Worm (Caenorhabditis elegans) whole organism, midembryonic: Measurements from ENCODE around the gene W07E11.1.

Experiments
- T22C8.4 ChIP-seq: fragments of 200-800 bp; sonication (Bioruptor generic); IDR thresholded peaks from 2 replicates; pipeline ENCODE4 v1.3.6; 2022; ENCODE audit warnings: missing genetic modification characterization, missing compliant biosample characterization
- cog-1 ChIP-seq: sonication (generic microtip); optimal IDR thresholded peaks from 2 replicates; lab custom pipeline; 2016; ENCODE audit warnings: missing genetic modification characterization, missing compliant biosample characterization
- flt-1 ChIP-seq: fragments of 200-800 bp; sonication (Bioruptor generic); IDR thresholded peaks from 2 replicates; pipeline ENCODE4 v1.3.6; 2022; ENCODE audit warnings: missing genetic modification characterization, missing compliant biosample characterization
- klf-2 ChIP-seq: fragments of 200-800 bp; sonication (Bioruptor generic); conservative IDR thresholded peaks from 2 replicates; pipeline ENCODE4 v1.3.6; 2022; ENCODE audit warnings: missing genetic modification reagents, missing genetic modification characterization, missing compliant biosample characterization
- med-1 ChIP-seq: sonication (generic microtip); optimal IDR thresholded peaks from 2 replicates; lab custom pipeline; 2017; ENCODE audit warnings: missing genetic modification characterization, mild to moderate bottlenecking, missing compliant biosample characterization, antibody characterized with exemption, missing genetic modification reagents; ENCODE audit not compliant: insufficient read depth
- ref-1 ChIP-seq: fragments of 200-800 bp; sonication (Bioruptor generic); conservative IDR thresholded peaks from 2 replicates; pipeline ENCODE4 v1.3.6; 2022; ENCODE audit warnings: missing genetic modification reagents, missing genetic modification characterization, missing compliant biosample characterization
- tab-1 ChIP-seq: fragments of 200-800 bp; sonication (Bioruptor generic); IDR thresholded peaks from 2 replicates; pipeline ENCODE4 v1.3.6; 2022; ENCODE audit warnings: missing genetic modification characterization, missing compliant biosample characterization
- ztf-23 ChIP-seq: fragments of 200-800 bp; sonication (Bioruptor generic); IDR thresholded peaks from 2 replicates; pipeline ENCODE4 v1.3.6; 2022; ENCODE audit warnings: missing genetic modification reagents, missing genetic modification characterization, missing compliant biosample characterization
- ztf-29 ChIP-seq: fragments of 200-800 bp; sonication (Bioruptor generic); IDR thresholded peaks from 2 replicates; pipeline ENCODE4 v1.3.6; 2022; ENCODE audit warnings: missing genetic modification reagents, missing genetic modification characterization, missing compliant biosample characterization

Gene W07E11.1

ce11 chrX:10141264-10141663 lies 56.8 kb downstream of the W07E11.1 start:
- TF ChIP-seq ref-1 (GFP tag; lab: Robert Waterston, UW) (no peak), ztf-29 (GFP tag; lab: Robert Waterston, UW) (no peak)

ce11 chrX:10141963-10142431 lies 57.6 kb downstream of the W07E11.1 start, which contains the start of gene oac-14:
Gene oac-14 (minus strand): TSS chrX:10142013.
- no peak for TF ChIP-seq cog-1
- TF ChIP-seq flt-1 (GFP tag; lab: Robert Waterston, UW): no peak
- TF ChIP-seq klf-2 (GFP tag; lab: Robert Waterston, UW): no peak
- TF ChIP-seq tab-1 (GFP tag; lab: Robert Waterston, UW): no peak
- TF ChIP-seq ztf-29 (GFP tag; lab: Robert Waterston, UW): no peak
- no peak for TF ChIP-seq med-1 (GFP tag; lab: Kevin White, UChicago)
- no peak for TF ChIP-seq ref-1 (GFP tag; lab: Robert Waterston, UW)
- no peak for TF ChIP-seq ztf-23

- TF ChIP-seq med-1 (GFP tag; lab: Kevin White, UChicago) (no peak), cog-1 (no peak), T22C8.4 (peak; percentile 13; the same call in 1 of the 2 replicates), flt-1 (GFP tag; lab: Robert Waterston, UW) (peak; percentile 60; the same call in 1 of the 2 replicates), ztf-23 (peak; percentile 78), ref-1 (GFP tag; lab: Robert Waterston, UW) (no peak), klf-2 (GFP tag; lab: Robert Waterston, UW) (peak; percentile 76), tab-1 (GFP tag; lab: Robert Waterston, UW) (no peak; the same call in 1 of the 2 replicates), ztf-29 (GFP tag; lab: Robert Waterston, UW) (peak; percentile 51; the same call in 1 of the 2 replicates)
Observed at ce11 chrX:10145011-10145410, 60.6 kb downstream of the W07E11.1 start.

ce11 chrX:10146592-10146991 lies 62.2 kb downstream of the W07E11.1 start, which contains the start of gene unc-115:
Gene unc-115 (plus strand): TSS chrX:10146892.
- TF ChIP-seq ztf-23: peak; percentile 63; the same call in 1 of the 2 replicates
- 0 out of 2 replicates have a peak, but pooled peaks have one; percentile 39 for TF ChIP-seq klf-2 (GFP tag; lab: Robert Waterston, UW)
- 0 out of 2 replicates have a peak, but pooled peaks have one; percentile 4 for TF ChIP-seq ztf-29 (GFP tag; lab: Robert Waterston, UW)
- TF ChIP-seq med-1 (GFP tag; lab: Kevin White, UChicago): no peak
- TF ChIP-seq cog-1: peak; percentile 75
- TF ChIP-seq ref-1 (GFP tag; lab: Robert Waterston, UW): no peak
- peak; percentile 88 for TF ChIP-seq flt-1 (GFP tag; lab: Robert Waterston, UW)
- no peak for TF ChIP-seq tab-1 (GFP tag; lab: Robert Waterston, UW)
- TF ChIP-seq T22C8.4: peak; percentile 97

ce11 chrX:10147236-10147635 lies 62.8 kb downstream of the W07E11.1 start:
- no peak for TF ChIP-seq med-1 (GFP tag; lab: Kevin White, UChicago)
- TF ChIP-seq ref-1 (GFP tag; lab: Robert Waterston, UW): no peak
- no peak for TF ChIP-seq klf-2 (GFP tag; lab: Robert Waterston, UW)
- no peak for TF ChIP-seq ztf-29 (GFP tag; lab: Robert Waterston, UW)
- no peak for TF ChIP-seq cog-1
- TF ChIP-seq tab-1 (GFP tag; lab: Robert Waterston, UW): no peak
- no peak for TF ChIP-seq flt-1 (GFP tag; lab: Robert Waterston, UW)
- no peak for TF ChIP-seq ztf-23

ce11 chrX:10148235-10148872 lies 63.9 kb downstream of the W07E11.1 start:
- TF ChIP-seq flt-1 (GFP tag; lab: Robert Waterston, UW) (peak; percentile 80), ref-1 (GFP tag; lab: Robert Waterston, UW) (no peak), tab-1 (GFP tag; lab: Robert Waterston, UW) (no peak), ztf-23 (peak; percentile 53; the same call in 1 of the 2 replicates), cog-1 (no peak), klf-2 (GFP tag; lab: Robert Waterston, UW) (no peak), ztf-29 (GFP tag; lab: Robert Waterston, UW) (no peak), T22C8.4 (no peak), med-1 (GFP tag; lab: Kevin White, UChicago) (no peak)

ce11 chrX:10150918-10151317 lies 66.5 kb downstream of the W07E11.1 start:
- no peak for TF ChIP-seq med-1 (GFP tag; lab: Kevin White, UChicago)
- no peak for TF ChIP-seq ztf-23
- no peak for TF ChIP-seq ztf-29 (GFP tag; lab: Robert Waterston, UW)
- no peak for TF ChIP-seq flt-1 (GFP tag; lab: Robert Waterston, UW)
- no peak for TF ChIP-seq ref-1 (GFP tag; lab: Robert Waterston, UW)
- no peak for TF ChIP-seq klf-2 (GFP tag; lab: Robert Waterston, UW)
- no peak for TF ChIP-seq tab-1 (GFP tag; lab: Robert Waterston, UW)
- no peak for TF ChIP-seq cog-1
- TF ChIP-seq T22C8.4: no peak
